Worm (Caenorhabditis elegans): ENCODE results near the gene dop-3.

Gene dop-3

ce11 chrX:6522634-6523070 is 46.9 kb downstream of the dop-3 start (continued):
- no peak for TF ChIP-seq akir-1 (GFP tag; optimal IDR thresholded peaks at IDR 0.05)
- TF ChIP-seq ZK185.1 (tag; optimal IDR thresholded peaks at IDR 0.05; ENCODE audit: poor library complexity, severe bottlenecking): peak; percentile 18
- TF ChIP-seq snpc-1.1 (tag; optimal IDR thresholded peaks at IDR 0.05; ENCODE audit: insufficient read depth): no peak
- no peak for TF ChIP-seq madf-6 (GFP tag; IDR thresholded peaks at IDR 0.05)
- TF ChIP-seq chd-7 (tag; optimal IDR thresholded peaks at IDR 0.05): peak; percentile 87
- no peak for TF ChIP-seq rcor-1 (GFP tag; IDR thresholded peaks at IDR 0.05)
- TF ChIP-seq dpl-1 (GFP tag; optimal IDR thresholded peaks at IDR 0.05): no peak
- no peak for TF ChIP-seq hlh-12 (tag; optimal IDR thresholded peaks at IDR 0.05)
- no peak for TF ChIP-seq sdz-38 (tag; optimal IDR thresholded peaks at IDR 0.05)
- no peak for TF ChIP-seq attf-3 (GFP tag; conservative IDR thresholded peaks at IDR 0.05)
- no peak for TF ChIP-seq F23B12.7 (tag; optimal IDR thresholded peaks at IDR 0.05; ENCODE audit: insufficient read depth)
- no peak for TF ChIP-seq B0261.1 (tag; optimal IDR thresholded peaks at IDR 0.05)
- TF ChIP-seq B0035.1 (tag; optimal IDR thresholded peaks at IDR 0.05): peak; percentile 29
- peak; percentile 58 for TF ChIP-seq dpff-1 (tag; optimal IDR thresholded peaks at IDR 0.05)
- no peak for TF ChIP-seq cebp-1 (GFP tag; IDR thresholded peaks at IDR 0.05)
- TF ChIP-seq cebp-1 (tag; optimal IDR thresholded peaks at IDR 0.05): peak; percentile 79
- no peak for TF ChIP-seq F33H1.4 (GFP tag; IDR thresholded peaks at IDR 0.05)
- TF ChIP-seq F49E8.2 (tag; optimal IDR thresholded peaks at IDR 0.05; ENCODE audit: insufficient read depth): no peak
- TF ChIP-seq F10E7.11 (tag; optimal IDR thresholded peaks at IDR 0.05): peak; percentile 73
- TF ChIP-seq rpc-1 (optimal IDR thresholded peaks at IDR 0.05): no peak
- no peak for TF ChIP-seq rpc-1 (tag; optimal IDR thresholded peaks at IDR 0.05)
- TF ChIP-seq somi-1 (GFP tag; optimal IDR thresholded peaks at IDR 0.05): no peak
- peak; percentile 93 for TF ChIP-seq atf-7 (tag; optimal IDR thresholded peaks at IDR 0.05)
- TF ChIP-seq let-526 (GFP tag; IDR thresholded peaks at IDR 0.05): no peak
- TF ChIP-seq ceh-91 (GFP tag; IDR thresholded peaks at IDR 0.05): no peak
- peak; percentile 90 for TF ChIP-seq nfyb-1 (GFP tag; IDR thresholded peaks at IDR 0.05)
- no peak for TF ChIP-seq nfya-1 (tag; optimal IDR thresholded peaks at IDR 0.05; ENCODE audit: borderline replicate concordance, insufficient read depth)
- TF ChIP-seq C06A6.2 (GFP tag; conservative IDR thresholded peaks at IDR 0.05): peak; percentile 38; the same call in 1 of the 2 replicates
- TF ChIP-seq ztf-22 (GFP tag; optimal IDR thresholded peaks at IDR 0.05): peak; percentile 40
- no peak for TF ChIP-seq B0019.2 (GFP tag; conservative IDR thresholded peaks at IDR 0.05)
- peak; percentile 49; the same call in 1 of the 2 replicates for TF ChIP-seq hmg-20 (GFP tag; IDR thresholded peaks at IDR 0.05)
- TF ChIP-seq lir-1 (GFP tag; conservative IDR thresholded peaks at IDR 0.05): no peak
- TF ChIP-seq fkh-3 (tag; optimal IDR thresholded peaks at IDR 0.05): peak; percentile 86

- TF ChIP-seq hsf-1 (GFP tag; IDR thresholded peaks at IDR 0.05) (peak; percentile 11; the same call in 1 of the 2 replicates), nhr-90 (tag; optimal IDR thresholded peaks at IDR 0.05) (peak; percentile 6), him-1 (tag; optimal IDR thresholded peaks at IDR 0.05) (no peak), cebp-1 (GFP tag; IDR thresholded peaks at IDR 0.05) (peak; percentile 11; the same call in 1 of the 2 replicates), cebp-1 (tag; optimal IDR thresholded peaks at IDR 0.05) (peak; percentile 54), let-607 (tag; optimal IDR thresholded peaks at IDR 0.05) (peak in 1 of 2 experiments; percentile 47), nhr-80 (tag; optimal IDR thresholded peaks at IDR 0.05) (peak; percentile 52), lin-54 (GFP tag; optimal IDR thresholded peaks at IDR 0.05) (peak; percentile 16), ztf-3 (GFP tag; optimal IDR thresholded peaks at IDR 0.05) (no peak), ama-1 (optimal IDR thresholded peaks at IDR 0.05) (no peak), ama-1 (GFP tag; optimal IDR thresholded peaks at IDR 0.05) (no peak), unc-62 (GFP tag; optimal IDR thresholded peaks at IDR 0.05) (peak; percentile 60), ets-4 (GFP tag; optimal IDR thresholded peaks at IDR 0.05) (peak; percentile 72)
Measured at ce11 chrX:6520644-6521043, 48.9 kb downstream of the dop-3 start.
